Worm (Caenorhabditis elegans): ENCODE data around the gene clec-187.
"Not testable (repeated sequence)": the region's sequence is repeated elsewhere in the genome, so short reads cannot be mapped to it uniquely, and the experiment has no call there.

Gene clec-187

DNA sequence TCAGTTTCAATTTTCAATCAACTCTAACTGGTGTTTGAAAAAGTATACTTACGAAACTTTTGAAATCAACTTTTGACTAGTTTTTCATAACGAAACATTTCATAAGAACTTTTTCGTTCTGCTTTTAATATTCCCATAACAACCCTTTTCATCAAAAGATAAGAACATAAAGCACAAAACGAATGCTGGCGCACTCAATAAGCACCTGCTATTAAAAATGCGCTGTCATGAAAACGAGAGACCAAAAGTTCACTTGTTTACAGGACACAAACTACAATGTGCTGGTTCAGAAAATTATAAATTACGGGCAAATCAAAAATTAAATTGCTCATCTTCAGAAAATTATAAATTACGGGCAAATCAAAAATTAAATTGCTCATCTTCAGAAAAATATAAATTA lies 19.8 kb upstream of the clec-187 start:
- no peak for TF ChIP-seq mab-9 (GFP tag; IDR thresholded peaks at IDR 0.05)
- TF ChIP-seq elt-2 (tag; optimal IDR thresholded peaks at IDR 0.05), result peak; percentile 17

DNA sequence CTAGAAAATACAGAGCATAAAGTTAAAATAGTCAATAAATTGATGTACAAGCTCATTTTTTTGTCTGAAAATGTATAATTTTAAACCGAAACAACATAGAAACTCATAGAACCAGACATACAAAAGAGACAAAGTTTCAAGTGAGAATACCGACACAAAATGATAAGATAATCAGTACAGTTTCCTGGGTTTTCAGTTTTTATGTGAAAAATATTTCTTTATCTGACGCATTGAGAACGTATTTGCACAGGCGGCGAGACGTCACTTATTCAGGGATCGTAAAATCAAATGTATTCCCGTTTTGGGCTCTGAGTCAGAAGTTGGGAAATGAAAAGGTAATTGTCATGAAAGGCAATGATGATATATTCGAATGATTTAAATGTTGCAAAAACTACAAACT lies 19.1 kb upstream of the clec-187 start, which contains the start of gene K08D8.6:
K08D8.6 (minus strand) TSS at position 64 of the 400 bp plus-strand sequence.
- TF ChIP-seq jun-1 (tag; optimal IDR thresholded peaks at IDR 0.05) (peak; percentile 7), grh-1 (GFP tag; IDR thresholded peaks at IDR 0.05) (no peak), pqm-1 (tag; optimal IDR thresholded peaks at IDR 0.05) (peak; percentile 78), lin-15B (tag; optimal IDR thresholded peaks at IDR 0.05) (no peak), elt-2 (tag; optimal IDR thresholded peaks at IDR 0.05) (peak; percentile 88), efl-1 (optimal IDR thresholded peaks at IDR 0.05) (no peak), efl-1 (GFP tag; optimal IDR thresholded peaks at IDR 0.05 in 1 of 2) (peak in 1 of 2 experiments; percentile 30), tbx-2 (tag; optimal IDR thresholded peaks at IDR 0.05) (no peak), aha-1 (tag; optimal IDR thresholded peaks at IDR 0.05) (no peak)

DNA sequence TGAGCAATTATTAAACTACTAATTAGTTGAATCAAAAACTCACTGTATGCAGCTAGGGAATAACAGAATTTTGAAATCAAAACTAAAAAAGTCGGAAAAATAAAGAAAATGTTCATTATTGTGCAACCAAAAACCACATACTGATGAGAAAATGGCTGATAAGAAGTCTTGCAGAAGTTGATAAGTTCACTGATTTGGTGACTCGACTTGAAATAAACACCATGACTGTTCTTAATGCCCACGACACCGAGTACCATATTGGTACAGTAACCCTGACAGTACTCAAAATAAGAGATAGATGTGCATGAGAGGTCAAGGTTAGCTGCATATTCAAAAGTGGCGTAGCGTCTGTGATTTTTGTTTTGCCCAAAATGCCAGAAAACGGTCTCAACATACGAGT lies 14.7 kb upstream of the clec-187 start:
- TF ChIP-seq lin-39 (tag; optimal IDR thresholded peaks at IDR 0.05) (no peak), aly-2 (tag; optimal IDR thresholded peaks at IDR 0.05) (no peak), unc-62 (GFP tag; optimal IDR thresholded peaks at IDR 0.05) (no peak)

DNA sequence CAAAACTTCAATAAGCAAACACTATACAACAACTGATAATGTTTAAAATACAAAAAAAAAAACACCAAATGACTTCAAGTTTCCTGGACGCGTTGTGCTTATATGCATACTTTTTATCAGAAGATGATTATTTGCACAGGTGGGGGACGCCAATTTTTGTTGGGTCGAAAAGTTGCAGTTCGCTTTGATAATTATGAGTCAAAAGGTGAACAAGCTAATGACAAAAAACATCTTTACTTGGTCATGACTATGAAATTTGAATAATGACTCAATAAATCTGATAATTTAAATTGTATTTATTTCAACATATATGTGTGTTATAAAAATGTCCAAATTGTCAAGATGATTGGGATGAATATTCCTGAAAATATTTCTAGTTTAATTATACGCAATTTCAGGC lies 11.9 kb upstream of the clec-187 start, which contains the start of gene ZK896.4:
ZK896.4 (minus strand) TSS at position 101 of the 400 bp plus-strand sequence.
- no peak for TF ChIP-seq skn-1 (tag; optimal IDR thresholded peaks at IDR 0.05)
- TF ChIP-seq mep-1 (tag; optimal IDR thresholded peaks at IDR 0.05), result no peak

DNA sequence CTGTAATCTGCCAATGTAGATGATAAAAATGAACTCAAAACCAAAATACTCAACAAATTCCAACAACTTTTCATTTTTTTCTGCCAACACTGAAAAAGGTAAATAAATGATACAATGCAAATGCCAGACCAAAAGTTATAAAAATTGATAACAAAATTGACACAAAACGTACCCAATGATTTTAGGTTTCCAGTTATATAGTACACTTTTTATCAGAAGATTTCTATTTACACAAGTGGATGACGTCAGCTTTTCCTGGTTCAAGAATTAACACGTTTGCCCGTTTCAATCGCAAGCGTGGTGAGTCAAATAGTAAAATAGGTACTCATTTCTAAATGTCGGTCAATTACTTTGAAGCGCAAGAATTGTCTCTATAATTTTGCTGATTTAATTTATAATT lies 8.3 kb upstream of the clec-187 start, which contains the start of gene ZK896.5:
ZK896.5 (minus strand) TSS at position 89 of the 400 bp plus-strand sequence.
- TF ChIP-seq elt-2 (tag; optimal IDR thresholded peaks at IDR 0.05) (peak; percentile 78), nhr-76 (tag; optimal IDR thresholded peaks at IDR 0.05) (no peak), efl-1 (optimal IDR thresholded peaks at IDR 0.05) (no peak), efl-1 (GFP tag; optimal IDR thresholded peaks at IDR 0.05 in 1 of 2) (peak in 1 of 2 experiments; percentile 38), nhr-20 (tag; optimal IDR thresholded peaks at IDR 0.05) (peak; percentile 4)

DNA sequence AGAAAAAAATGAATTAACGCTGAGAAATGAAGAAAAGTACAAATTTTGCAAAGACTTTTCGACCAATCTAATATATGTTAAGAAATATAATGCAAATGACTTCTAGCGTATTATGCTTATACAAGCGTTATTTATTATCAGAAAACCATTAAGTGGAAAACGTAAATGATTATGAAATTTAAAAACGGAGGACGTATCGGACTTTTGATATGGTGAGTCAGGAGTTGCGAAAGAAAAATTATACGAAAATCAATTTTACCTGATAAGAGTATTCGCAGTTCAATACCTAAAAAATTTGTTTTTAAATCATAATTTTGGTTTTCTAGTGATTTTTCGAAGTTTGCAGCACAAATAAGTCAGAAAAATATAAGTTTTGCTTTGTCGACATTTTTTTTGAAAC lies 5.3 kb upstream of the clec-187 start:
- TF ChIP-seq lin-13 (GFP tag; optimal IDR thresholded peaks at IDR 0.05), result no peak
- peak; percentile 49 for TF ChIP-seq elt-2 (tag; optimal IDR thresholded peaks at IDR 0.05)

DNA sequence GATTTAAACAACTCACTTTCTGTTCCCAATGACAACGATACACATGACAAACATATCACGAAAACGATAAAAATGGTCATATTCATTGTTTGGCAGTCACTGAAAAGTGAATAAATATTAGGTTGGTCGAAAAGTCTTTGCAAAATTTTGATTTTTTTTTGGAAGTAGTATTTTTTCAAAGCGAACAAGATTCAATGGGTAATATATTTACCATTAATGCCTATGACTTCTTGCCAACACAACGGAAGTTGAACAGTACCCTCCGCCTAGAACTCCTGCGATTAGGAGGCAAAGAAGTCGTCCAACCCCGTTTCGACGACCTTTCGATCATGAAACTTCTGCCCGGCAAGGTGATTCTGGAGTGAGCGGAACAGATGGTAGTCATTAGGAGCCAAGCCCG lies 4.0 kb upstream of the clec-187 start, which contains the start of gene ZK896.1:
ZK896.1 (minus strand) TSS at position 101 of the 400 bp plus-strand sequence.
- TF ChIP-seq nhr-71 (tag; optimal IDR thresholded peaks at IDR 0.05); ceh-63 (GFP tag; optimal IDR thresholded peaks at IDR 0.05); zag-1 (tag; optimal IDR thresholded peaks at IDR 0.05): not testable (repeated sequence)

DNA sequence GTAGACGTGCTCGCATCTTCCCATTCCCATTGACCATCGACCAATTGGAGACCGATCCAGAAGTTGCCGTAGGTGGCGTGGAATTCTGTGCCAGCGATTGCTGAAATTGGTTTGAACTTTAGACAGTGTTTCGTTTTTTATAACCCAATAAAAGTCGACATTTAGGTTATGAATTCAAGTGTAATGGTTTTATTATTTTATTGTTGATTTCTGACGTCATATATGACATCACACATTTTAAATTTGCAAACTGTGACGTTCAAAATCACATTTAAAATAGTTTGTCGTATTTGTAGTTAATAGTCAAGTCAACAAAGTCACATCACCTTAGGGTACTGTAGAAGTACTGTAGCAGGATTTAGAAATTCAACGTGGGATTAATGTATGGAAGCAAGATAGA lies 980 bp downstream of the clec-187 start:
- no peak for TF ChIP-seq F16B12.6 (tag; optimal IDR thresholded peaks at IDR 0.05)
- no peak for TF ChIP-seq elt-3 (tag; optimal IDR thresholded peaks at IDR 0.05)
- no peak for TF ChIP-seq efl-1 (optimal IDR thresholded peaks at IDR 0.05)
- no peak for TF ChIP-seq efl-1 (GFP tag; optimal IDR thresholded peaks at IDR 0.05 in 1 of 2)
- TF ChIP-seq zip-4 (GFP tag; optimal IDR thresholded peaks at IDR 0.05), result no peak
- TF ChIP-seq mdl-1 (tag; optimal IDR thresholded peaks at IDR 0.05), result no peak
- TF ChIP-seq ceh-90 (tag; optimal IDR thresholded peaks at IDR 0.05), result no peak

DNA sequence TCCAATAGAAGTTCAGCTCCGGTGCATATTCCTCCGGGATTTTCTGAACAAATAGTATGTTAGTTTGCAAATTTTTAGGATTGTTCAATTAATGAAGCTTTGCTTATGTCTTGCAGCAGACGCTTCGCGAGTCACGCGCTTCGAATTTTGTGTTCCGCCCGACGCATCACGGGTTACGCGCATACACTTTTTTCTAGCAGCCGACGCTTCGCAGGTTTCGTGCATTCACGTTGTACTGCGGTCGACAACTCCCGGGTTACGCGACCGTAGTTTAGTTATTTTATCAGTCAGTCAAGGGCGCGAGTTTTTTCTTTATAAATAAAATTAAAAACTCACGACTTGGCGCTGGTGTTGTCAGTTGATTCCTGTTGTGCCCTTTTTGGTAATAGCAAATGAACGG lies 1.5 kb downstream of the clec-187 start:
- TF ChIP-seq mep-1 (tag; optimal IDR thresholded peaks at IDR 0.05), result no peak
- no peak for TF ChIP-seq blmp-1 (tag; optimal IDR thresholded peaks at IDR 0.05)
- no peak for TF ChIP-seq snu-23 (GFP tag; optimal IDR thresholded peaks at IDR 0.05)
- TF ChIP-seq unc-62 (GFP tag; optimal IDR thresholded peaks at IDR 0.05), result no peak
- no peak for TF ChIP-seq mdl-1 (tag; optimal IDR thresholded peaks at IDR 0.05)
- no peak for TF ChIP-seq nhr-84 (tag; optimal IDR thresholded peaks at IDR 0.05)
- no peak for TF ChIP-seq zag-1 (tag; optimal IDR thresholded peaks at IDR 0.05)
- TF ChIP-seq egl-13 (tag; optimal IDR thresholded peaks at IDR 0.05), result no peak
